Fruit fly (Drosophila melanogaster) whole organism, embryonic: Measurements from ENCODE around the gene CG13471.

Source experiments
- CG10321 ChIP-seq: fragments of 200-800 bp; sonication (Bioruptor generic); IDR thresholded peaks from 2 replicates; pipeline ENCODE4 v1.3.6; 2022; ENCODE audit warnings: missing biosample characterization, missing genetic modification characterization
- CG12744 ChIP-seq: fragments of 200-800 bp; sonication (Bioruptor generic); optimal IDR thresholded peaks from 2 replicates; lab custom pipeline; 2016; ENCODE audit warnings: missing biosample characterization, missing genetic modification characterization
- CG12769 ChIP-seq: fragments of 200-800 bp; sonication (Bioruptor generic); optimal IDR thresholded peaks from 2 replicates; lab custom pipeline; 2019; ENCODE audit warnings: missing biosample characterization, mild to moderate bottlenecking, missing genetic modification characterization, moderate library complexity
- CG13424 ChIP-seq: fragments of 200-800 bp; sonication (Bioruptor generic); optimal IDR thresholded peaks from 2 replicates; lab custom pipeline; 2019; ENCODE audit warnings: missing biosample characterization, mild to moderate bottlenecking, missing genetic modification characterization, moderate library complexity
- CG1647 ChIP-seq: fragments of 200-800 bp; sonication (Bioruptor generic); optimal IDR thresholded peaks from 3 replicates; lab custom pipeline; 2016; ENCODE audit warnings: missing biosample characterization, missing genetic modification characterization
- CG17829 ChIP-seq: fragments of 200-800 bp; optimal IDR thresholded peaks from 2 replicates; lab custom pipeline; 2019; ENCODE audit warnings: missing biosample characterization, mild to moderate bottlenecking, missing genetic modification characterization, moderate library complexity
- CG1792 ChIP-seq: fragments of 200-800 bp; sonication (Bioruptor generic); optimal IDR thresholded peaks from 2 replicates; lab custom pipeline; 2016; ENCODE audit warnings: missing biosample characterization, missing genetic modification characterization
- CG18262 ChIP-seq: fragments of 200-800 bp; optimal IDR thresholded peaks from 3 replicates; lab custom pipeline; 2019; ENCODE audit warnings: missing biosample characterization, mild to moderate bottlenecking, missing genetic modification characterization, moderate library complexity
- CG2120 ChIP-seq: fragments of 200-800 bp; sonication (Bioruptor generic); optimal IDR thresholded peaks from 3 replicates; lab custom pipeline; 2016; ENCODE audit warnings: missing biosample characterization, missing genetic modification characterization
- CG32767 ChIP-seq: fragments of 200-800 bp; sonication (Bioruptor generic); IDR thresholded peaks from 2 replicates; pipeline ENCODE4 v1.3.6; 2022; ENCODE audit warnings: missing biosample characterization, missing genetic modification characterization
- CG33557 ChIP-seq: fragments of 200-800 bp; sonication (Bioruptor generic); optimal IDR thresholded peaks from 2 replicates; lab custom pipeline; 2019; ENCODE audit warnings: missing biosample characterization, mild to moderate bottlenecking, missing genetic modification characterization, moderate library complexity
- CG34422 ChIP-seq: fragments of 200-800 bp; sonication (Bioruptor generic); IDR thresholded peaks from 3 replicates; pipeline ENCODE4 v1.3.6; 2022; ENCODE audit warnings: missing biosample characterization, missing genetic modification characterization
- CG3847 ChIP-seq: fragments of 200-800 bp; sonication (Bioruptor generic); IDR thresholded peaks from 2 replicates; pipeline ENCODE4 v1.3.6; 2022; ENCODE audit warnings: missing biosample characterization, missing genetic modification characterization
- CG4328 ChIP-seq: fragments of 200-800 bp; sonication (Bioruptor generic); optimal IDR thresholded peaks from 3 replicates; lab custom pipeline; 2017; ENCODE audit warnings: missing biosample characterization, missing genetic modification reagents, missing genetic modification characterization
- CG6689 ChIP-seq: fragments of 200-800 bp; sonication (Bioruptor generic); IDR thresholded peaks from 2 replicates; pipeline ENCODE4 v1.3.6; 2022; ENCODE audit warnings: missing biosample characterization, missing genetic modification characterization
- CG8388 ChIP-seq: fragments of 200-800 bp; sonication (Bioruptor generic); optimal IDR thresholded peaks from 2 replicates; lab custom pipeline; 2019; ENCODE audit warnings: missing biosample characterization, mild to moderate bottlenecking, missing genetic modification characterization, moderate library complexity
- CG9727 ChIP-seq: fragments of 200-800 bp; sonication (Bioruptor generic); optimal IDR thresholded peaks from 3 replicates; lab custom pipeline; 2017; ENCODE audit warnings: missing biosample characterization, mild to moderate bottlenecking, missing genetic modification characterization
- CG9932 ChIP-seq: fragments of 200-800 bp; sonication (Bioruptor generic); IDR thresholded peaks from 2 replicates; pipeline ENCODE4 v1.3.6; 2022; ENCODE audit warnings: missing biosample characterization, missing genetic modification characterization
- Deaf1 ChIP-seq: fragments of 200-800 bp; optimal IDR thresholded peaks from 3 replicates; lab custom pipeline; 2019; ENCODE audit warnings: missing biosample characterization, mild to moderate bottlenecking, missing genetic modification characterization, moderate library complexity
- Dref ChIP-seq: fragments of 200-800 bp; sonication (Bioruptor generic); IDR thresholded peaks from 2 replicates; pipeline ENCODE4 v1.3.6; 2022; ENCODE audit warnings: missing biosample characterization, missing genetic modification characterization
- HLH3B ChIP-seq: fragments of 200-800 bp; sonication (Bioruptor generic); IDR thresholded peaks from 2 replicates; pipeline ENCODE4 v1.3.6; 2022; ENCODE audit warnings: missing biosample characterization, missing genetic modification characterization
- HLH4C ChIP-seq: fragments of 200-800 bp; sonication (Bioruptor generic); IDR thresholded peaks from 3 replicates; pipeline ENCODE4 v1.3.6; 2022; ENCODE audit warnings: missing biosample characterization, missing genetic modification characterization; ENCODE audit not compliant: partially characterized antibody
- Hey ChIP-seq: fragments of 200-800 bp; sonication (Bioruptor generic); optimal IDR thresholded peaks from 3 replicates; lab custom pipeline; 2018; ENCODE audit warnings: missing biosample characterization, mild to moderate bottlenecking, missing genetic modification characterization
- Hr3 ChIP-seq: fragments of 200-800 bp; sonication (Bioruptor generic); optimal IDR thresholded peaks from 3 replicates; lab custom pipeline; 2016; ENCODE audit warnings: missing biosample characterization, missing genetic modification characterization
- NC2β ChIP-seq: fragments of 200-800 bp; sonication (Bioruptor generic); optimal IDR thresholded peaks from 2 replicates; lab custom pipeline; 2016; ENCODE audit warnings: missing biosample characterization, missing genetic modification characterization
- Oaz ChIP-seq: fragments of 200-800 bp; sonication (Bioruptor generic); IDR thresholded peaks from 2 replicates; pipeline ENCODE4 v1.3.6; 2022; ENCODE audit warnings: missing biosample characterization, missing genetic modification characterization
- Pdp1 ChIP-seq, 2 experiments: fragments of 200-800 bp; sonication (Bioruptor generic); optimal IDR thresholded peaks; 3 replicates each; lab custom pipeline; 2016; ENCODE audit warnings: missing biosample characterization in 2 of 2, missing genetic modification characterization in 2 of 2, mild to moderate bottlenecking in 1 of 2, moderate library complexity in 1 of 2
- al ChIP-seq: fragments of 200-800 bp; sonication (Bioruptor generic); IDR thresholded peaks from 2 replicates; pipeline ENCODE4 v1.3.6; 2022; ENCODE audit warnings: missing biosample characterization, missing genetic modification characterization
- dimm ChIP-seq: fragments of 200-800 bp; sonication (Bioruptor generic); IDR thresholded peaks from 2 replicates; pipeline ENCODE4 v1.3.6; 2022; ENCODE audit warnings: missing biosample characterization, missing genetic modification characterization
- disco-r ChIP-seq: fragments of 200-800 bp; sonication (Bioruptor generic); optimal IDR thresholded peaks from 2 replicates; lab custom pipeline; 2016; ENCODE audit warnings: missing biosample characterization, missing genetic modification characterization
- fd64A ChIP-seq: fragments of 200-800 bp; sonication (Bioruptor generic); optimal IDR thresholded peaks from 3 replicates; lab custom pipeline; 2018; ENCODE audit warnings: missing biosample characterization, mild to moderate bottlenecking, missing genetic modification characterization
- fd96Cb ChIP-seq: fragments of 200-800 bp; sonication (Bioruptor generic); optimal IDR thresholded peaks from 2 replicates; lab custom pipeline; 2018; ENCODE audit warnings: missing biosample characterization, mild to moderate bottlenecking, missing genetic modification characterization, moderate library complexity
- gce ChIP-seq: fragments of 200-800 bp; sonication (Bioruptor generic); IDR thresholded peaks from 3 replicates; pipeline ENCODE4 v1.3.6; 2022; ENCODE audit warnings: missing biosample characterization, missing genetic modification characterization
- gro ChIP-seq: fragments of 200-800 bp; sonication (Bioruptor generic); optimal IDR thresholded peaks from 2 replicates; lab custom pipeline; 2016; ENCODE audit warnings: missing biosample characterization, missing genetic modification characterization
- gsb-n ChIP-seq: fragments of 200-800 bp; sonication (Bioruptor generic); optimal IDR thresholded peaks from 3 replicates; lab custom pipeline; 2018; ENCODE audit warnings: missing biosample characterization, mild to moderate bottlenecking, missing genetic modification characterization
- lab ChIP-seq: fragments of 200-800 bp; sonication (Bioruptor generic); optimal IDR thresholded peaks from 3 replicates; lab custom pipeline; 2017; ENCODE audit warnings: missing biosample characterization, missing genetic modification characterization, mild to moderate bottlenecking, moderate library complexity, missing genetic modification reagents
- lbe ChIP-seq: fragments of 200-800 bp; sonication (Bioruptor generic); optimal IDR thresholded peaks from 2 replicates; lab custom pipeline; 2016; ENCODE audit warnings: missing biosample characterization, mild to moderate bottlenecking, missing genetic modification characterization
- luna ChIP-seq: fragments of 200-800 bp; sonication (Bioruptor generic); optimal IDR thresholded peaks from 2 replicates; lab custom pipeline; 2016; ENCODE audit warnings: missing biosample characterization, missing genetic modification characterization
- mirr ChIP-seq: fragments of 200-800 bp; sonication (Bioruptor generic); optimal IDR thresholded peaks from 3 replicates; lab custom pipeline; 2018; ENCODE audit warnings: missing biosample characterization, mild to moderate bottlenecking, missing genetic modification characterization
- nau ChIP-seq: fragments of 200-800 bp; sonication (Bioruptor generic); optimal IDR thresholded peaks from 3 replicates; lab custom pipeline; 2017; ENCODE audit warnings: missing biosample characterization, mild to moderate bottlenecking, missing genetic modification characterization, missing genetic modification reagents
- nmo ChIP-seq: fragments of 200-800 bp; sonication (Bioruptor generic); optimal IDR thresholded peaks from 2 replicates; lab custom pipeline; 2018; ENCODE audit warnings: missing biosample characterization, mild to moderate bottlenecking, missing genetic modification characterization, moderate library complexity
- org-1 ChIP-seq: fragments of 200-800 bp; sonication (Bioruptor generic); optimal IDR thresholded peaks from 2 replicates; lab custom pipeline; 2017; ENCODE audit warnings: missing biosample characterization, missing genetic modification characterization
- phol ChIP-seq: fragments of 200-800 bp; sonication (Bioruptor generic); optimal IDR thresholded peaks from 3 replicates; lab custom pipeline; 2018; ENCODE audit warnings: missing biosample characterization, mild to moderate bottlenecking, missing genetic modification characterization, moderate library complexity
- pum ChIP-seq: fragments of 200-800 bp; sonication (Bioruptor generic); optimal IDR thresholded peaks from 2 replicates; lab custom pipeline; 2016; ENCODE audit warnings: missing biosample characterization, missing genetic modification characterization
- ranshi ChIP-seq: fragments of 200-800 bp; sonication (Bioruptor generic); IDR thresholded peaks from 2 replicates; pipeline ENCODE4 v1.3.6; 2022; ENCODE audit warnings: missing biosample characterization, missing genetic modification characterization
- sd ChIP-seq: fragments of 200-800 bp; sonication (Bioruptor generic); optimal IDR thresholded peaks from 3 replicates; lab custom pipeline; 2018; ENCODE audit warnings: missing biosample characterization, mild to moderate bottlenecking, missing genetic modification characterization, moderate library complexity
- tx ChIP-seq: fragments of 200-800 bp; sonication (Bioruptor generic); optimal IDR thresholded peaks from 2 replicates; lab custom pipeline; 2016; ENCODE audit warnings: missing biosample characterization, missing genetic modification characterization
- usp ChIP-seq: fragments of >200 bp; optimal IDR thresholded peaks from 2 replicates; lab custom pipeline; 2017; ENCODE audit warnings: missing biosample characterization, missing genetic modification characterization
- zfh2 ChIP-seq: fragments of 200-800 bp; sonication (Bioruptor generic); optimal IDR thresholded peaks from 2 replicates; lab custom pipeline; 2016; ENCODE audit warnings: missing biosample characterization, missing genetic modification characterization

Gene CG13471

DNA sequence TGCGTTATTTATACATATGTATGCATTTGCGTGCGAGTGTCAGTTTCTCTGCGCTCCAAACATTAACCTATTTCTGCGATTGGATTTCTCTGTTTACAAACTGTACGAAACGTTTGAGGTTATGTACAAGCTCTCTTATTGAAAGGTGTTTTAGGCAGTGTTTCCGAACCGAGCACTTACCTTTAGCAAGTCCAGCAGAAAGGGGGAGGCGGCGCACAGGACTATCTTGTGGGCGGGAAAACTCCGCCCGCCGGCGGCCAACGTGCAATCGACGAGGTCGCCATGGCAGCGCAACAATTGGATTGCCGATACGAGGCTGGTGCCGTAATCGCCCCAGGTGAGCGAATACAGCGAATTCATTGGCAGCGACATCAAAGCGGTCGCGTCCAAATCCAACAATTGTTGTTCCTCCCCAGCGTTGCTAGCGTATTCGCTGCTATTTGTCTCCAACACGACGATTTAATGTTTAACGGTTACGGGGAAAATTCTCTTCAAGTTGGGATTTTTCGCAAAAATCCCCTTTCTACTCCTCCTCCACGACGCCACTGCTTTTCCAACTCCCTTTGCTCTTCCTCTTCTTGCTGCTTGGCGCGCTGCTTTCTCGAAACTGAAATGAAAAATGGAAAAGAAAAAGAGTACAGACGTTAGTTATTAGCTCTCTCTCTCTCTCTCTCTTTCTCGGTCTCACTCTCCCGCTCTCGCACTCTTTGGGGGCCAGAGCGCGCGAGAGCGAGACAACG lies 23.6 kb upstream of the CG13471 start (continued):
- TF ChIP-seq nau (peak; percentile 76), lab (GFP tag; lab: Kevin White, UChicago) (peak; percentile 94), CG9727 (GFP tag; lab: Kevin White, UChicago) (peak; percentile 87), CG1647 (GFP tag; lab: Kevin White, UChicago) (peak; percentile 79), mirr (GFP tag; lab: Kevin White, UChicago) (peak; percentile 71), HLH3B (GFP tag; lab: Robert Waterston, UW) (peak; percentile 92), Oaz (GFP tag; lab: Robert Waterston, UW) (peak; percentile 85), Hr3 (peak; percentile 84), CG4328 (peak; percentile 73), CG8388 (GFP tag; lab: Kevin White, UChicago) (peak; percentile 75), ranshi (GFP tag; lab: Robert Waterston, UW) (peak; percentile 88), Pdp1 (GFP tag; optimal IDR thresholded peaks at IDR 0.05; lab: Kevin White, UChicago) (peak; percentile 90 to 95), CG17829 (tag; lab: Kevin White, UChicago) (peak; percentile 64), al (GFP tag; lab: Robert Waterston, UW) (peak; percentile 88), gro (GFP tag; lab: Kevin White, UChicago) (peak; percentile 91), fd96Cb (tag; lab: Kevin White, UChicago) (peak; percentile 81), CG12744 (GFP tag; lab: Kevin White, UChicago) (peak; percentile 87), Hey (peak; percentile 71), CG33557 (no peak), gce (GFP tag; lab: Robert Waterston, UW) (peak; percentile 85; the same call in 2 of the 3 replicates), disco-r (GFP tag; lab: Kevin White, UChicago) (peak; percentile 76), dimm (peak; percentile 81), NC2β (GFP tag; lab: Kevin White, UChicago) (peak; percentile 67), sd (no peak), nmo (GFP tag; lab: Kevin White, UChicago) (peak; percentile 85), pum (peak; percentile 89), phol (peak; percentile 85), CG2120 (GFP tag; lab: Kevin White, UChicago) (peak; percentile 97), CG10321 (GFP tag; lab: Robert Waterston, UW) (peak; percentile 93), CG9932 (GFP tag; lab: Robert Waterston, UW) (peak; percentile 95), tx (peak; percentile 89), lbe (GFP tag; lab: Kevin White, UChicago) (peak; percentile 66), CG13424 (peak; percentile 87), usp (GFP tag; lab: Kevin White, UChicago) (no peak), fd64A (GFP tag; lab: Kevin White, UChicago) (peak; percentile 67), HLH4C (GFP tag; lab: Robert Waterston, UW) (no peak), gsb-n (peak; percentile 46), CG1792 (GFP tag; lab: Kevin White, UChicago) (peak; percentile 87), CG6689 (peak; percentile 87), Deaf1 (peak; percentile 37), Dref (GFP tag; lab: Robert Waterston, UW) (no peak), CG3847 (GFP tag; lab: Robert Waterston, UW) (peak; percentile 92), org-1 (peak; percentile 84), CG32767 (GFP tag; lab: Robert Waterston, UW) (peak; percentile 79; the same call in 1 of the 2 replicates), zfh2 (GFP tag; lab: Kevin White, UChicago) (peak; percentile 94), CG18262 (tag; lab: Kevin White, UChicago) (peak; percentile 78), CG12769 (tag; lab: Kevin White, UChicago) (peak; percentile 97), CG34422 (GFP tag; lab: Robert Waterston, UW) (peak; percentile 93), luna (peak; percentile 85)
